Worm (Caenorhabditis elegans) whole organism, L4/young adult: ENCODE results near the gene dlc-2.
A peak's percentile ranks its signal among the peaks of the same experiment; 100 is the strongest.

Experiments used
- W03F9.2 ChIP-seq: fragments of 150-350 bp; optimal IDR thresholded peaks from 2 replicates; lab custom pipeline; 2014; ENCODE audit warnings: missing biosample characterization, missing genetic modification characterization
- dao-5 ChIP-seq: sonication (generic microtip); optimal IDR thresholded peaks from 2 replicates; lab custom pipeline; 2016; ENCODE audit warnings: missing genotype, missing genetic modification characterization, moderate library complexity, missing compliant biosample characterization
- him-1 ChIP-seq: sonication (generic microtip); optimal IDR thresholded peaks from 2 replicates; lab custom pipeline; 2016; ENCODE audit warnings: missing genotype, missing genetic modification reagents, missing genetic modification characterization, missing compliant biosample characterization

The dlc-2 gene

DNA sequence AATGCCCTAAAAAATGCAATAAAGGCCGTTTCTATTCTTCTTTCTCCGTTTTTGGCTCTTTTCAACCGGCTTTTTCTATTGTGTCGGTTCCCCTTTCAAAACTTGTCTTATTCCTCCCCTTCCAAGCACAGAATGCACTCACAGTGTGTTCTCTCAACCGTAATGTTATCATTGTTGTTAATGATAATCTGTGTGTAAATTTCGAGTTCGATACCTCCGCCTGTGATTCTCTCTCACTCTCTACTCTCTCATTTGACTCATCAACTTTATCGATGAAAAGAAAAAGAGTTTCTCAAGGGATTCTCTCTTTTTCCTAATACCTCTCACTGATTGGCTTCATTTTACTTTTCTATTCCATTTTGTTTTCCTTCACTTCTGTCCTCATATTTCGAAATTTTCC, 17.3 kb upstream of the dlc-2 start:
- no peak for TF ChIP-seq dao-5 (tag; lab: Kevin White, UChicago)
- TF ChIP-seq him-1 (tag; lab: Kevin White, UChicago) = no peak
- TF ChIP-seq W03F9.2 (tag; lab: Kevin White, UChicago) = no peak

DNA sequence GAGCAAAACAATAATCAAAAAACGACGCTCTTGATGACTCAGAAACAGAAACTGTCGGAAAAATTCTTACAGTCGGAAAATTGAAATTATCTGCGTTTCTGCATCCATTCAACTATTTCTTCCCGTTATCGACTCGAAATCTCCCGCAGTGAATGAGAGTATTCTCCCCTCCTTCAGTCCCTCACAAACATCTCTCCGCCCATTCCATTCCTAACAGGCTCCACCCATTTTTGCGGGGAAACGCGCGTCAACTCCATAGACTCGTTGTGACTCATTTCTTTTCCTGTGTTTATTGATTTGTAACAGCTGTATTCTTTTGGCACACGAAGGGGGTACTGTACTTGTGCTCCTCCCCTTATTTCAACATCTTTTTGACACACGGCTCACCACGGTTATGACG, 16.5 kb upstream of the dlc-2 start:
- TF ChIP-seq dao-5 (tag; lab: Kevin White, UChicago) (no peak), him-1 (tag; lab: Kevin White, UChicago) (no peak)

DNA sequence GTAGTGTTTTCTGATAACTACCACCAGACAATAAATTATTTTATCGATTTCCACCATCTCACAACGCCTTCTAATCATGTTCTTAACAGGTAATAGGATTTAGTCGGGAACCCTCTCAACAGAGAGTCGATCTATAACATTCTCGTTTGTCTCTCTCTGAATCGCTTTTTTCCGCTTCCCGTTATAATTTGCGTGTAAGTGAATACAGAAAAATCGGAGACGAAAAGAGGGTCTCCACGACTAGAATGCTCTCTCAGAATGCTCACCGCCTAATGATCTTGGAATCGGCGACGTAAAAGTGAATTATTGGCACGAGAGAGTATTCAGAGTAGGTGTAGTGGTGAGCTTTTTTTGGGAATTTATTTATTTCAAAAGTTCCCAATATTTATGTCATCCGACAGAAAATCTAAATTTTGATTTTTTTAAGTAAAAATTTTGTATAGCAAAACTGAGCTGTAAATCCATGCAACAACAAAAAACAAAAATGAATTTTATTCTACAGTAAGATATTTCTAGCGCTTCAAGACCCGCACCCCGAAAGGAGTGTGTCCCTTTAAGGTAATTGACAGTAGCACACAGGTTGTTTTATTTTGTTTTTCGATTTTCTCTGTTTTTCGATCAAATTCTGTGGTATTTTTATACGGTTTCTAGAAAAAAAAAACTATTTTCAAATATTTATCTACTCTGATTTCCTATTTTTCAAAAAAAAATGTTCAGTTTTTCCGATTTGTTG, 15.5 kb upstream of the dlc-2 start:
- TF ChIP-seq W03F9.2 (tag; lab: Kevin White, UChicago) = no peak
- TF ChIP-seq dao-5 (tag; lab: Kevin White, UChicago) = no peak
- no peak for TF ChIP-seq him-1 (tag; lab: Kevin White, UChicago)

DNA sequence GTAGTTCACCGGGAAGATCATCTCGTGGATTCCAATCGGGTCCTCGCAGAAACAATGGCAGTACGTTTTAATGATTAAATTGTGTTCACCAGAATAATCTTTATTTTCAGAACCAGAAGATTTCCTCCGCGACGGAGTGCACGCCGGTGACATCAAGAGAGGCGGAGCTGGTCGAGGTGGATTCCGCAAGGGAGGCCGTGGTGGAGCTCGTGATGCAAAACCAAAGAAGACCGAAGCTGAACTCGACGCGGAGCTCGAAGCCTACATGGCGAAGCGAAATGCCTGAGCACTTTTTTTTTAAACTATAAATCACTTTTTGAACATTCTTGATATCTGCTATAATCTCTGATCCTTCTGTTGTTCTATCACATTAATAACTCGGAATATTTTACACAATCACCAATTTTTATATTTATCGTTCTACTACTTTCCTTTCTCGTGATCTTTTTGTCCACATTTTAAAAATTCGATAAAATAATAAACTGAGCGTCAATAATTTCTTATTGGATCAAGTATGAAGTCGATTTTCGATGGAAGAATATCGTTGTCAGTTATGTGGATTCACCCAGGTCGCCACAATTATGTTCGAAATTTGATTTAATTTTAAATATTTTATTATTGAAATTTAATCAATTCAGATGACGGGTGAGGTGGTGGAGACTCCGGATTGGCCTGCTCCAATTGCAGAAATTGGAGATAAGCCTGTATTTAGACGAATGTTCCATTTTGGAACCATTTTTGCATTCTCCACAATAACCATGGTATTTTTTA, 13.1 kb upstream of the dlc-2 start, which contains the start of gene dhhc-6:
TSS of gene dhhc-6 (plus strand) at position 639 of the 771 bp plus-strand sequence.
- TF ChIP-seq him-1 (tag; lab: Kevin White, UChicago) (no peak), W03F9.2 (tag; lab: Kevin White, UChicago) (no peak), dao-5 (tag; lab: Kevin White, UChicago) (no peak)

DNA sequence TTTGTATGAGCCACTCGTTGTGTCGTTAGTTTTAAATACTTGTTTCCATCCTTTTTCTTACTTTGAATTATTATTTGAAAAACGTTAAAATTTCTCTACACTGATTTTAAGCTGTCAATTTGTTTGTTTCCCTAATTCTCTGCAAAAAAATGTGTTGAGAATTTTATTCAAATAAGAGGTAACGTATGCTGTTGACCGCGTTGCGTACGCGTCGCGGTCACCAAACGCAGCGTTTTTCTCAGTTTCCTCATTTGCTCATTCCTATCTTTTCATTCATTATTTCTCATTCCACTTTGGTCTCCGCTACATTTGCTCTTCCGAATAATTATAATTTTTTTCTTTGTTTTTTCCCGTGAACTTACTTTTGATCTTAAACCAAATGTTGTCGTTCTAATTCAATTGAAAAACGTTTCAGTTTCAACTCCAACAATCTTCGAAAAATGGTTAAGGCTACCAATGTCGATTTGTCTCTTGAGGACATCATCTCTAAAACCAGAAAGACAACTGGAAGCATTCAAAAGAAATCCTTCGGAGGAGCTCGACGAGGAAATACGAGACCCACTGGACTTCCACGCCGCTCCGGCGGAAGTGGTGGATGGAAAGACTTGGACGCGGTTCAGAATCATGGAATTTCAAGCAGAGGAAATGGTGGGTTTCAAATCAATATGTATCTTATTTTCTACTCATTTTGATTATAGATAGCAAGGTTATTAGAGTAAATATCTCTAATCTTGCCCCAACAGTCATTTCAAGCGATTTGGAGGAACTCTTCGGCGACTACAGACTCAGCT, 11.7 kb upstream of the dlc-2 start, which contains the start of gene aly-3:
TSS of gene aly-3 (plus strand) at position 409 of the 791 bp plus-strand sequence.
- no peak for TF ChIP-seq him-1 (tag; lab: Kevin White, UChicago)
- TF ChIP-seq W03F9.2 (tag; lab: Kevin White, UChicago) = no peak
- no peak for TF ChIP-seq dao-5 (tag; lab: Kevin White, UChicago)

DNA sequence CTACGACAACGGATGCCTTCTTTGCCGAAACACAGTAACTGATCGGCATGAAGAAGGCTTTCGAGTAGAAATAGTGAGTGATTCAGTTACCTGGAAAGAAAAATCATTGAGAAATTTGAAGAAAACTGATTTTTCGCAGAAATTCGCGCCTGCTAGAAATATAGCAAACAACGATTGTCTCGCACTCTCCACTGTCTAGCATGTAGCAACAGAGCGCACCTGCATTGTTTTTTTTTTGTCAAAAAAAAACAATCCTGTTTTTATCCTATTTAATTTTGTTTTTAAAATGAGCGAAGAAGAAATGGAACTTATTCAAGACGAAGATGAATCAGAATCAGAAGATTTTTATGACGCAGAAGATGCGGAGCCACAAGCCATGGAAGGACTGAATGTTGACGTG, 9.7 kb upstream of the dlc-2 start, which contains the start of the genes ddb-1 and M18.6:
TSS of gene ddb-1 (minus strand) at position 90 of the 400 bp plus-strand sequence.
TSS of gene M18.6 (plus strand) at position 235 of the 400 bp plus-strand sequence.
- TF ChIP-seq him-1 (tag; lab: Kevin White, UChicago) (no peak), W03F9.2 (tag; lab: Kevin White, UChicago) (peak; percentile 53), dao-5 (tag; lab: Kevin White, UChicago) (no peak)

DNA sequence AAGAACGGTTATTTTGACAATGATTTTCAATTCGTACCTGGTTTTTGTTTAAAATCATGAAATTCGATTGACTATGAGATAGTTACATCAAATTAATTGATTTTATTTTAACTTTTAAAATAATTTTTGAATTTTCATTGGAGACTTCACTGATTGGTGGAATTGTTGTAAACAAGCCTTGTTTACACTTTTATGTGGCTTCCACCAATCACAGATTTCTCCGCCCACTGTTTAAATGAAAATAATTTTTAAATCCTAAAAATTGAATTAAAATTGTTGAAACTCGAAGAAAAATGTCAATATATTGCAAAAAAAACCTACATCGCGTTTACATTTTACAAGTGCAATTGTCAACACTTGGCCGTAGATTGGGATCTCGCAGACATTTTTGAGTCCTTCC, 9.2 kb upstream of the dlc-2 start:
- no peak for TF ChIP-seq W03F9.2 (tag; lab: Kevin White, UChicago)
- TF ChIP-seq him-1 (tag; lab: Kevin White, UChicago) = no peak
- no peak for TF ChIP-seq dao-5 (tag; lab: Kevin White, UChicago)

DNA sequence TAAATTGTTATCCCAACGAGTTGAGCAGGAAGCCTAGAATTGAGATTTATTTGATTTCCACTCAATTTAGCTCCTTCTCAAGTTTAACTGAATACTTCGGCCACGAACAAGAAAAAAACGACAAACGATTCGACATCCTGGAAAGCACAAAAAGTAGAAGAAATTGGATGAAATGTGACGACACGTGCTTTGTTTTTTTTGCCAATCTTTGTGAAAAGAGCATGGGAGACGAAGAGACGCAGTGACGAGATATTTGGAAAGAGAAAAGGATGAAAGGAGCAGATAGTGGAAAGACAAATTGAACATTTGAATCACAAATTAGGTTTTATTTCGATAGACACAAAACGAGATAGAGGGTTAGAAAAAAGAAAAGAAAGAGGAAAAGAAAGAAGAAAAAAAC, 3.1 kb upstream of the dlc-2 start:
- TF ChIP-seq dao-5 (tag; lab: Kevin White, UChicago) (no peak), W03F9.2 (tag; lab: Kevin White, UChicago) (no peak), him-1 (tag; lab: Kevin White, UChicago) (no peak)

DNA sequence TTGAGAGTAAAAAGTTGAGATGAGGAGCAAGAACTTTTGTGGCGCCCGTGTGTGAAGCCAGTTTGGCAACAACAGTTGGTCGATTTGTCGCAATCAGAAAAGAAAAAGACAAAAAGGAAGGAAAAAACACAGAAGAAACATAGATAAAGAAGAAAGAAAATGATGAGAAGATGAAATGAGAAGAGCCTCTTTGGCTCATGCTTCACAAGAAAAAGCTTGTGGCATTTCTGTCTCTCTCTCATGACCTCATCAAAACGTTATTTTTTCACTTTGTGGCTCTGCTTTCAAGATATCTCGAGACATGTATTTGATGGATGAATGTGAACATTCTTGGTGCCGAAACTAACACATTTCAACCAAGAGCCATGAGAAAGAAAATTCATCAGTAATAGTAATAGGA, 1.7 kb upstream of the dlc-2 start:
- no peak for TF ChIP-seq dao-5 (tag; lab: Kevin White, UChicago)
- no peak for TF ChIP-seq him-1 (tag; lab: Kevin White, UChicago)
- no peak for TF ChIP-seq W03F9.2 (tag; lab: Kevin White, UChicago)

DNA sequence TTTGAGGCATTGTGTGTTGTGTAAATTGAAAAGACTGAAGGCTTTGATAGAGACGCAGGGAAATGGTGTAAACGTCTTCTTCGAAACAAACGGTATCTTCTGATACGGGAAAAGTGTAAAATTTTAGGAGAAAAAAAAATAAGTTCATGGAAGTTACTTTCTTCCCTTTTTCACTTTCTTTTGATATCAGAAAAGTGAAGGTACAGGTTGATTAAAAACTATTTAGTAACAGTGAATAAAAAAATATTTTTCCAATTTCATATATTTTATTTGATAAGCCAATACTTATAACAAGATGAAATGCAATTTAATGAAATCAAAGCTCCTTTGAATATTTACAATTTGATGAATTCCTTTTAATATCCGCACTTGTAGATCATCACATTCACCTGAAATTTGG, 1.0 kb downstream of the dlc-2 start, which contains the start of gene col-129:
TSS of gene col-129 (minus strand) at position 101 of the 400 bp plus-strand sequence.
- TF ChIP-seq dao-5 (tag; lab: Kevin White, UChicago) (no peak), him-1 (tag; lab: Kevin White, UChicago) (no peak), W03F9.2 (tag; lab: Kevin White, UChicago) (no peak)

DNA sequence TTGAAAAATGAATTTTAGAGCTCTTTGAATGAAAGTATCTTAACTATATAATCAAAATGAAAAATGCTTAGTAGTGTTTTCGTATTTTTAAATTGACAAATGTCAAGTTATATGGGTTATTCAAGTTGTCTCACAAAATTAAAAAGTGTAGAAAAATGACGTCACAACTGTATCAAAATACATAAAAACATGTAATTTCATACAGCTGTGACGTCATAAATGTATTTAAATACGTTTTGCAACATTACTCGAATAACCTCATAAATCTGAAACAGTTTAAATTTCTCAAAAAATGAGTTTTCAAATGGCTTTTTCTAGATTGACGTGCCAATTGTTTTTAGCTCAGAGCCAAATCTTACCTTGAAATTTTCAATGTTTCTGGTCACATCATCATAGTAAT, 1.6 kb downstream of the dlc-2 start:
- no peak for TF ChIP-seq dao-5 (tag; lab: Kevin White, UChicago)
- TF ChIP-seq him-1 (tag; lab: Kevin White, UChicago) = no peak

DNA sequence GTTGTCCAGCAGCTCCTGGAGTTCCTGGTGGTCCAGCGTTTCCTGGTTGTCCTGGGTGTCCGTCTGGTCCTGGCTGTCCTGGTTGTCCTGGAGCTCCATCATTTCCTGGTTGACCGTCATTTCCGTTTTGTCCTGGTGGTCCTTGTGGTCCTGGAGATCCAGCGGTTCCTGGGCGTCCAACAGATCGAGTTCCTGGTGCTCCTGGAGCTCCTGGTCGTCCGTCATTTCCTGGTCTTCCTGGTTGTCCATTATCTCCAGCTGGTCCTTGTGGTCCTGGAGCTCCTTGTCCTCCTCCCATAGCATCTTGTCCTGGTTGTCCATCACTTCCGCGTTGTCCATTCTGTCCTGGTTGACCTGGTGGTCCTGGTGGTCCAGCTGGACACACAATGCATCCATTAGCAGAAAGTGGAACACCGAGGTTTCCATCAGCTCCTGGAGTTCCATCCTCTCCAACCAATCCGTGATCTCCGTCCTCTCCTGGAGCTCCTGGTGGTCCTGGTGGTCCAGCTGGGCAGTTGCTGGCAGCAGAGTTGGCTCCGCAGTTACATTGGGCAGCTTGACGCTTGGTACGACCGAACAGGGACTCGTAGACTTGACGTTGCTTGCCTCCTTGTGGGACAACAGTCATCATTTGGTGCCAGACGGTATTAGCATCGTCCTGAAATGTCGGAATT, 2.3 kb downstream of the dlc-2 start:
- TF ChIP-seq W03F9.2 (tag; lab: Kevin White, UChicago) (no peak), him-1 (tag; lab: Kevin White, UChicago) (no peak), dao-5 (tag; lab: Kevin White, UChicago) (no peak)
